Fruit fly (Drosophila melanogaster) whole organism, embryonic: ENCODE measurements around the gene Syp.

Experiments used
- Antp ChIP-seq: fragments of 200-800 bp; sonication (Bioruptor generic); optimal IDR thresholded peaks from 3 replicates; lab custom pipeline; 2016; ENCODE audit warnings: missing biosample characterization, missing genetic modification characterization
- Bdp1 ChIP-seq: fragments of 200-800 bp; sonication (Bioruptor generic); optimal IDR thresholded peaks from 3 replicates; lab custom pipeline; 2016; ENCODE audit warnings: missing biosample characterization, missing genetic modification characterization
- CG11085 ChIP-seq: fragments of 200-800 bp; sonication (Bioruptor generic); IDR thresholded peaks from 2 replicates; pipeline ENCODE4 v1.3.6; 2022; ENCODE audit warnings: missing biosample characterization, missing genetic modification characterization
- CG11560 ChIP-seq: fragments of 200-800 bp; sonication (Bioruptor generic); IDR thresholded peaks from 3 replicates; pipeline ENCODE4 v1.3.6; 2022; ENCODE audit warnings: missing biosample characterization, missing genetic modification characterization
- CG13296 ChIP-seq: fragments of 200-800 bp; sonication (Bioruptor generic); optimal IDR thresholded peaks from 3 replicates; lab custom pipeline; 2018; ENCODE audit warnings: missing biosample characterization, mild to moderate bottlenecking, missing genetic modification characterization
- CG13624 ChIP-seq: fragments of 200-800 bp; sonication (Bioruptor generic); optimal IDR thresholded peaks from 2 replicates; lab custom pipeline; 2016; ENCODE audit warnings: missing biosample characterization, missing genetic modification characterization
- CG14014 ChIP-seq: fragments of 200-800 bp; sonication (Bioruptor generic); IDR thresholded peaks from 2 replicates; pipeline ENCODE4 v1.3.6; 2022; ENCODE audit warnings: missing biosample characterization, missing genetic modification characterization
- CG14667 ChIP-seq: fragments of 200-800 bp; sonication (Bioruptor generic); IDR thresholded peaks from 2 replicates; pipeline ENCODE4 v1.3.6; 2022; ENCODE audit warnings: missing biosample characterization, missing genetic modification characterization
- CG18476 ChIP-seq: fragments of 200-800 bp; sonication (Bioruptor generic); optimal IDR thresholded peaks from 2 replicates; lab custom pipeline; 2016; ENCODE audit warnings: missing biosample characterization, mild to moderate bottlenecking, missing genetic modification characterization
- CG30431 ChIP-seq: fragments of 200-800 bp; sonication (Bioruptor generic); optimal IDR thresholded peaks from 2 replicates; lab custom pipeline; 2017; ENCODE audit warnings: missing biosample characterization, missing genetic modification characterization
- CG6254 ChIP-seq: fragments of 200-800 bp; sonication (Bioruptor generic); optimal IDR thresholded peaks from 3 replicates; lab custom pipeline; 2017; ENCODE audit warnings: mild to moderate bottlenecking, missing biosample characterization, missing genetic modification reagents, missing genetic modification characterization
- CG8290 ChIP-seq, 3 experiments: fragments of 200-800 bp; sonication (Bioruptor generic); optimal IDR thresholded peaks; 2 replicates each; lab custom pipeline; 2016 to 2019; ENCODE audit warnings: missing biosample characterization in 3 of 3, missing genetic modification characterization in 3 of 3, mild to moderate bottlenecking in 2 of 3, moderate library complexity in 1 of 3
- CG8924 ChIP-seq: fragments of 200-800 bp; optimal IDR thresholded peaks from 3 replicates; lab custom pipeline; 2019; ENCODE audit warnings: missing biosample characterization, mild to moderate bottlenecking, missing genetic modification characterization, moderate library complexity
- Camta ChIP-seq: fragments of 200-800 bp; sonication (Bioruptor generic); optimal IDR thresholded peaks from 2 replicates; lab custom pipeline; 2016; ENCODE audit warnings: missing biosample characterization, missing genetic modification characterization
- Dip3 ChIP-seq: fragments of 200-800 bp; sonication (Bioruptor generic); optimal IDR thresholded peaks from 3 replicates; lab custom pipeline; 2016; ENCODE audit warnings: missing biosample characterization, missing genetic modification characterization
- Doc2 ChIP-seq: fragments of 200-800 bp; sonication (Bioruptor generic); IDR thresholded peaks from 2 replicates; pipeline ENCODE4 v1.3.6; 2022; ENCODE audit warnings: missing biosample characterization, missing genetic modification characterization
- E2f1 ChIP-seq: fragments of 200-800 bp; sonication (Bioruptor generic); IDR thresholded peaks from 2 replicates; pipeline ENCODE4 v1.3.6; 2022; ENCODE audit warnings: missing biosample characterization, missing genetic modification characterization
- Lhr ChIP-seq: fragments of 200-800 bp; sonication (Bioruptor generic); optimal IDR thresholded peaks from 3 replicates; lab custom pipeline; 2017; ENCODE audit warnings: mild to moderate bottlenecking, missing biosample characterization, missing genetic modification reagents, missing genetic modification characterization
- Opbp ChIP-seq: fragments of 200-800 bp; sonication (Bioruptor generic); IDR thresholded peaks from 3 replicates; pipeline ENCODE4 v1.3.6; 2022; ENCODE audit warnings: missing biosample characterization, missing genetic modification characterization; ENCODE audit not compliant: partially characterized antibody
- PHDP ChIP-seq: fragments of 200-800 bp; sonication (Bioruptor generic); optimal IDR thresholded peaks from 3 replicates; lab custom pipeline; 2018; ENCODE audit warnings: missing biosample characterization, mild to moderate bottlenecking, missing genetic modification characterization, moderate library complexity
- Poxn ChIP-seq: fragments of 200-800 bp; sonication (Bioruptor generic); IDR thresholded peaks from 2 replicates; pipeline ENCODE4 v1.3.6; 2022; ENCODE audit warnings: missing biosample characterization, missing genetic modification characterization
- Ptx1 ChIP-seq: fragments of 200-800 bp; sonication (Bioruptor generic); IDR thresholded peaks from 2 replicates; pipeline ENCODE4 v1.3.6; 2022; ENCODE audit warnings: missing biosample characterization, missing genetic modification characterization
- Sin3A ChIP-seq: fragments of >200 bp; optimal IDR thresholded peaks from 2 replicates; lab custom pipeline; 2018
- Sox100B ChIP-seq: fragments of 200-800 bp; sonication (Bioruptor generic); optimal IDR thresholded peaks from 3 replicates; lab custom pipeline; 2018; ENCODE audit warnings: missing biosample characterization, mild to moderate bottlenecking, missing genetic modification characterization
- ato ChIP-seq: fragments of 200-800 bp; sonication (Bioruptor generic); IDR thresholded peaks from 2 replicates; pipeline ENCODE4 v1.3.6; 2022; ENCODE audit warnings: missing biosample characterization, missing genetic modification characterization; ENCODE audit not compliant: partially characterized antibody
- chinmo ChIP-seq: fragments of 200-800 bp; sonication (Bioruptor generic); IDR thresholded peaks from 4 replicates; pipeline ENCODE4 v1.3.6; 2022; ENCODE audit warnings: missing biosample characterization, missing genetic modification characterization; ENCODE audit not compliant: partially characterized antibody
- corto ChIP-seq: fragments of 200-800 bp; sonication (Bioruptor generic); optimal IDR thresholded peaks from 2 replicates; lab custom pipeline; 2016; ENCODE audit warnings: missing biosample characterization, mild to moderate bottlenecking, missing genetic modification characterization, moderate library complexity
- crc ChIP-seq: fragments of 200-800 bp; sonication (Bioruptor generic); optimal IDR thresholded peaks from 2 replicates; lab custom pipeline; 2016; ENCODE audit warnings: missing biosample characterization, missing genetic modification characterization
- crol ChIP-seq: fragments of 200-800 bp; sonication (Bioruptor generic); IDR thresholded peaks from 2 replicates; pipeline ENCODE4 v1.3.6; 2022; ENCODE audit warnings: missing biosample characterization, missing genetic modification characterization
- crp ChIP-seq, 2 experiments: fragments of 200-800 bp; sonication (Bioruptor generic); optimal IDR thresholded peaks; 2 replicates in 1 of 2; 3 replicates in 1 of 2; lab custom pipeline; 2017; ENCODE audit warnings: missing biosample characterization in 2 of 2, missing genetic modification characterization in 2 of 2, mild to moderate bottlenecking in 1 of 2, moderate library complexity in 1 of 2
- dpn ChIP-seq, 2 experiments: fragments of 200-800 bp; sonication (Bioruptor generic); optimal IDR thresholded peaks; 3 replicates each; lab custom pipeline; 2016; ENCODE audit warnings: missing biosample characterization in 2 of 2, missing genetic modification characterization in 2 of 2
- ems ChIP-seq: fragments of 200-800 bp; sonication (Bioruptor generic); optimal IDR thresholded peaks from 3 replicates; lab custom pipeline; 2016; ENCODE audit warnings: missing biosample characterization, missing genetic modification characterization
- en ChIP-seq: fragments of 200-800 bp; sonication (Bioruptor generic); optimal IDR thresholded peaks from 2 replicates; lab custom pipeline; 2016; ENCODE audit warnings: missing biosample characterization, missing genetic modification characterization
- fu2 ChIP-seq: fragments of 200-800 bp; sonication (Bioruptor generic); optimal IDR thresholded peaks from 2 replicates; lab custom pipeline; 2016; ENCODE audit warnings: missing biosample characterization, missing genetic modification characterization
- grau ChIP-seq: fragments of 200-800 bp; optimal IDR thresholded peaks from 3 replicates; lab custom pipeline; 2019; ENCODE audit warnings: missing biosample characterization, mild to moderate bottlenecking, missing genetic modification characterization, moderate library complexity
- hbn ChIP-seq: fragments of 200-800 bp; sonication (Bioruptor generic); IDR thresholded peaks from 2 replicates; pipeline ENCODE4 v1.3.6; 2022; ENCODE audit warnings: missing biosample characterization, missing genetic modification characterization; ENCODE audit not compliant: partially characterized antibody
- hkb ChIP-seq, 2 experiments: fragments of 200-800 bp in 1 of 2; fragments of >200 bp in 1 of 2; sonication (Bioruptor generic) in 1 of 2; IDR thresholded peaks in 1 of 2; optimal IDR thresholded peaks in 1 of 2; 2 replicates each; pipeline versions ENCODE4 v1.3.6 to Lab custom; 2017 to 2022; ENCODE audit warnings: missing biosample characterization in 1 of 2, missing genetic modification characterization in 1 of 2
- kah ChIP-seq: fragments of 200-800 bp; sonication (Bioruptor generic); optimal IDR thresholded peaks from 2 replicates; lab custom pipeline; 2018; ENCODE audit warnings: missing biosample characterization, mild to moderate bottlenecking, missing genetic modification characterization
- klu ChIP-seq: fragments of 200-800 bp; sonication (Bioruptor generic); IDR thresholded peaks from 2 replicates; pipeline ENCODE4 v1.3.6; 2022; ENCODE audit warnings: missing biosample characterization, missing genetic modification characterization
- nerfin-1 ChIP-seq: fragments of 200-800 bp; sonication (Bioruptor generic); optimal IDR thresholded peaks from 3 replicates; lab custom pipeline; 2019; ENCODE audit warnings: missing biosample characterization, mild to moderate bottlenecking, missing genetic modification characterization, moderate library complexity
- oc ChIP-seq: fragments of 200-800 bp; sonication (Bioruptor generic); optimal IDR thresholded peaks from 2 replicates; lab custom pipeline; 2018; ENCODE audit warnings: missing biosample characterization, mild to moderate bottlenecking, missing genetic modification characterization, moderate library complexity
- pb ChIP-seq: fragments of 200-800 bp; sonication (Bioruptor generic); optimal IDR thresholded peaks from 3 replicates; lab custom pipeline; 2016; ENCODE audit warnings: missing biosample characterization, missing genetic modification characterization
- pnt ChIP-seq: fragments of 200-800 bp; sonication (Bioruptor generic); optimal IDR thresholded peaks from 3 replicates; lab custom pipeline; 2016; ENCODE audit warnings: missing biosample characterization, missing genetic modification characterization
- prd ChIP-seq, 3 experiments: fragments of >200 bp in 2 of 3; fragments of 200-800 bp in 1 of 3; sonication (Bioruptor generic) in 1 of 3; optimal IDR thresholded peaks in 2 of 3; IDR thresholded peaks in 1 of 3; 2 replicates in 2 of 3; 3 replicates in 1 of 3; pipeline versions ENCODE4 v1.3.6 to Lab custom; 2017 to 2022; ENCODE audit warnings: missing biosample characterization in 1 of 3, missing genetic modification characterization in 1 of 3
- ranshi ChIP-seq: fragments of 200-800 bp; sonication (Bioruptor generic); IDR thresholded peaks from 2 replicates; pipeline ENCODE4 v1.3.6; 2022; ENCODE audit warnings: missing biosample characterization, missing genetic modification characterization
- sim ChIP-seq: fragments of 200-800 bp; sonication (Bioruptor generic); IDR thresholded peaks from 2 replicates; pipeline ENCODE4 v1.3.6; 2022; ENCODE audit warnings: missing biosample characterization, missing genetic modification characterization
- slp2 ChIP-seq: fragments of 200-800 bp; sonication (Bioruptor generic); optimal IDR thresholded peaks from 2 replicates; lab custom pipeline; 2016; ENCODE audit warnings: missing biosample characterization, missing genetic modification characterization
- tgo ChIP-seq: fragments of 200-800 bp; sonication (Bioruptor generic); IDR thresholded peaks from 3 replicates; pipeline ENCODE4 v1.3.6; 2022; ENCODE audit warnings: missing biosample characterization, missing genetic modification characterization
- tna ChIP-seq: fragments of 200-800 bp; sonication (Bioruptor generic); IDR thresholded peaks from 2 replicates; pipeline ENCODE4 v1.3.6; 2022; ENCODE audit warnings: missing biosample characterization, missing genetic modification characterization; ENCODE audit not compliant: partially characterized antibody
- zen2 ChIP-seq: fragments of 200-800 bp; sonication (Bioruptor generic); IDR thresholded peaks from 3 replicates; pipeline ENCODE4 v1.3.6; 2022; ENCODE audit warnings: missing biosample characterization, missing genetic modification characterization; ENCODE audit not compliant: partially characterized antibody

The Syp gene

dm6 chr3R:20834770-20835183, 78.2 kb downstream of the Syp start (continued):
- TF ChIP-seq crol (no peak), nerfin-1 (tag; lab: Kevin White, UChicago) (peak; percentile 39), Doc2 (no peak), Antp (GFP tag; lab: Kevin White, UChicago) (no peak), ato (no peak), Bdp1 (GFP tag; lab: Kevin White, UChicago) (peak; percentile 32), sim (GFP tag; lab: Robert Waterston, UW) (no peak), crp (GFP tag; optimal IDR thresholded peaks at IDR 0.05; lab: Kevin White, UChicago) (no peak), CG8290 (GFP tag; optimal IDR thresholded peaks at IDR 0.05; lab: Kevin White, UChicago) (no peak), CG8290 (tag; optimal IDR thresholded peaks at IDR 0.05; lab: Kevin White, UChicago) (peak in 1 of 2 experiments; percentile 91), hkb (optimal IDR thresholded peaks at IDR 0.05; lab: Kevin White, UChicago) (no peak), hkb (GFP tag; IDR thresholded peaks at IDR 0.05; lab: Robert Waterston, UW) (peak; percentile 59), PHDP (peak; percentile 77), Sox100B (GFP tag; lab: Kevin White, UChicago) (peak; percentile 46), CG11085 (no peak), dpn (GFP tag; optimal IDR thresholded peaks at IDR 0.05; lab: Kevin White, UChicago) (peak in 1 of 2 experiments; percentile 23), grau (tag; lab: Kevin White, UChicago) (peak; percentile 26), CG8924 (tag; lab: Kevin White, UChicago) (peak; percentile 21), tgo (GFP tag; lab: Robert Waterston, UW) (no peak), CG18476 (GFP tag; lab: Kevin White, UChicago) (peak; percentile 4), CG30431 (GFP tag; lab: Kevin White, UChicago) (no peak), CG11560 (tag; lab: Robert Waterston, UW) (no peak), CG14014 (GFP tag; lab: Robert Waterston, UW) (peak; percentile 49; the same call in 1 of the 2 replicates), CG6254 (GFP tag; lab: Kevin White, UChicago) (no peak), crc (no peak), corto (GFP tag; lab: Kevin White, UChicago) (no peak), Poxn (no peak), kah (GFP tag; lab: Kevin White, UChicago) (peak; percentile 21), Sin3A (lab: Kevin White, UChicago) (no peak), slp2 (GFP tag; lab: Kevin White, UChicago) (no peak), ranshi (GFP tag; lab: Robert Waterston, UW) (peak; percentile 47; the same call in 1 of the 2 replicates), zen2 (GFP tag; lab: Robert Waterston, UW) (no peak), oc (tag; lab: Kevin White, UChicago) (peak; percentile 39), pnt (GFP tag; lab: Kevin White, UChicago) (no peak), en (no peak), Lhr (GFP tag; lab: Kevin White, UChicago) (no peak), prd (optimal IDR thresholded peaks at IDR 0.05; lab: Kevin White, UChicago) (no peak), prd (GFP tag; IDR thresholded peaks at IDR 0.05; lab: Robert Waterston, UW) (no peak), CG13624 (GFP tag; lab: Kevin White, UChicago) (no peak), chinmo (no peak), ems (GFP tag; lab: Kevin White, UChicago) (peak; percentile 19), E2f1 (GFP tag; lab: Robert Waterston, UW) (no peak; the same call in 1 of the 2 replicates), Ptx1 (GFP tag; lab: Robert Waterston, UW) (no peak), Camta (GFP tag; lab: Kevin White, UChicago) (no peak), CG13296 (GFP tag; lab: Kevin White, UChicago) (peak; percentile 73), pb (GFP tag; lab: Kevin White, UChicago) (no peak), tna (no peak), Dip3 (no peak), fu2 (GFP tag; lab: Kevin White, UChicago) (no peak), hbn (GFP tag; lab: Robert Waterston, UW) (no peak), klu (no peak), Opbp (GFP tag; lab: Robert Waterston, UW) (no peak), CG14667 (GFP tag; lab: Robert Waterston, UW) (no peak)
